Fruit fly (Drosophila melanogaster) whole organism: ENCODE results near the gene pnt.

ENCODE experiments used
- CG8478 ChIP-seq: fragments of >200 bp; optimal IDR thresholded peaks from 2 replicates; lab custom pipeline; 2018; ENCODE audit warnings: inconsistent platforms
- Dll ChIP-seq: fragments of >200 bp; optimal IDR thresholded peaks from 2 replicates; lab custom pipeline; 2017
- pan ChIP-seq: fragments of >200 bp; optimal IDR thresholded peaks from 2 replicates; lab custom pipeline; 2017

DNA sequence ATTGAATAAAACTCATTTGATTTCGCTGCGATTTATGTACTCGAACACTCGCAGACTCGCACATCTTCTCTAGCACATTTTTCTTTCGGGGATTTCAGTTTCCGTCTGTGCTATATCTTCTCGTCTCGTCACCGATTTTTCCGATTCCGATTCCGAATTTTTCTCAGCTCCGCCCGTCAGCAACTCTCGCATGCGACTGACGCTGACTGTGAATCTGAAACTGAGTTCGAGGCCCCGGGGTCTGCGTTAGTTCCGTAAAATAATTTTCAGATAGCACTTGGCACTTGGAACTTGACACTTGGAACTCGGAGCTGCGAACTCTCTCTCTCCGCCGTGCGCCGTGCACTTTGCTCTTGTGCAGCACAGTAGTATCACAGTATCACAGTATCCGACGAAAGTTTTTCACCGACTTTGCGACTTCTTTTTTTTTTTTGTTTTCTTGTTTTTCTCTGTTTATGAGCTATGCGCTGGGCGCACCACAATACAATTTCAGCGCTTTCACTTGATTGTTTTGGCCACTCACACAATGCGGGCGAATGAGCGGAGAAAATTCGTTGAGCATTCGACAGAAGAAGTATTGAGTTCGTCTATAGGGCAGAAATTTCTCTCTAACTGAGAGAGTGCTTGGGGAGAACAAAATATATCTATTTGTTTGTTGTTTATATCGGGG is 38.8 kb upstream of the pnt start, which contains the start of gene CG4393:
- TF ChIP-seq Dll (lab: Kevin White, UChicago) (no peak), CG8478 (lab: Kevin White, UChicago) (no peak), pan (no peak)
